Fruit fly (Drosophila melanogaster): ENCODE data around the gene Brd8.

DNA sequence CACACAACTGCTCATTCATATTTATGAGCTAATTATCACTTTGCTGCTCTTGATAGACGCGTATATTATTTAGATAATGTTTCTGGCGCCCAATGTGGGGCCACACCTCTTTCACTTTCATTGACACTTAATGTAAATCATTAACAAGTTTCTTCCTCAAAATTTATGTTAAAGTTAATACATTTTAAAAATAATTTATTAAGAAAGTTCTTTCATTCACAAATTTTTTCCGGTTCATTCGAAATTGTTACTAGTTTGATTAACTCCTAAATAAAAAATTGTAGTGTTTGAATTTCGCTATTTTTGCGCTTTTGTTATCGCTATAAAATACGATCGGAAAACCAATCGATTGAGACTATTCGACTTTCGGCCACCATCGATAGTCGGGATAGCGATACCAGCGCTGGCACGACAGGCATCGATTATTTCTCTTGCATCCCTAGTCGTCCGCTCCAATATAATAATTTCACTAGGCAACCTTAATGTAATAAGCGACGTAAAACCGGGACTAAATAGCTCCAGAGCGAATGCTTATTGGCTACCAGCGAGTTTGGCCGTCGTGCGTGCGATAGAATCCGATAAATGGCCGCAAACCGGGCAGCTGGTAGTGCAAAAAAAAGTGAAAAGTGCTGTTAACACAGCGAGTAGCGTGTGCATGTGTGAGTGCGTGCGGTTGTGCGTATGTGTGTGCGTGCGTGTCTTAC is 5.6 kb downstream of the Brd8 start, which contains the start of gene Usp1:
- peak; percentile 19 for TF ChIP-seq h (GFP tag; optimal IDR thresholded peaks at IDR 0.05)
- no peak for TF ChIP-seq lola (GFP tag; optimal IDR thresholded peaks at IDR 0.05)
- TF ChIP-seq Myc (optimal IDR thresholded peaks at IDR 0.05), result no peak
- no peak for TF ChIP-seq Rel (GFP tag; optimal IDR thresholded peaks at IDR 0.05)
- TF ChIP-seq Rel (tag; optimal IDR thresholded peaks at IDR 0.05), result no peak
- peak; percentile 11 for TF ChIP-seq N (GFP tag; optimal IDR thresholded peaks at IDR 0.05)
- TF ChIP-seq foxo (GFP tag; optimal IDR thresholded peaks at IDR 0.05), result no peak
- TF ChIP-seq ey (GFP tag; optimal IDR thresholded peaks at IDR 0.05), result no peak
